Fruit fly (Drosophila melanogaster): ENCODE data around the gene GatC.

GatC gene

DNA sequence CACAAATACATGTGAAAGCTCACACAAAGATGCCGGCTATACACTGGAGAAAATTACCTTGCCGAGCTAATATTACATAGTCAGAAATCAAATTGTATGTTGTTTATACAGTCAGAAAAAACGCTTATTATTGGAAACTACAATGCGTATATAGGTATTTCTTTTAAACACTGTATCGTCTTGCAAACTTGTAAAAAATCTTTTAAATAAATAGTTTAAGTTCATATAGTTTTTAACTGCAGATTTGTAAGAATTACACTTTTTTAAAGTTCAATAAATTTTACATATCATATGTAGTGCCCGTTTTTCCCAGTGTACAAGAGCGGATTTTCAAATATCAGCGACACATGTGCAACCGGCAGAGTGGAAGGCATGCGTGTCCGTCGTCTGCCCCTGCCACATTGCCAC, 6.8 kb upstream of the GatC start (continued):
- TF ChIP-seq tin (GFP tag; optimal IDR thresholded peaks at IDR 0.05) (peak; percentile 81), CG12155 (GFP tag; optimal IDR thresholded peaks at IDR 0.05) (peak; percentile 84), CG10209 (GFP tag; optimal IDR thresholded peaks at IDR 0.05) (peak; percentile 80), CG2712 (tag; optimal IDR thresholded peaks at IDR 0.05) (peak; percentile 85), CG10366 (GFP tag; IDR thresholded peaks at IDR 0.05) (peak; percentile 84), CG6813 (GFP tag; optimal IDR thresholded peaks at IDR 0.05) (peak; percentile 37), CG8924 (tag; optimal IDR thresholded peaks at IDR 0.05) (peak; percentile 89), grn (GFP tag; optimal IDR thresholded peaks at IDR 0.05) (no peak), CG17802 (tag; optimal IDR thresholded peaks at IDR 0.05) (peak; percentile 21), schlank (tag; optimal IDR thresholded peaks at IDR 0.05) (peak; percentile 42), disco-r (GFP tag; optimal IDR thresholded peaks at IDR 0.05) (peak; percentile 42), CG1024 (GFP tag; IDR thresholded peaks at IDR 0.05) (peak; percentile 66; the same call in 1 of the 2 replicates), CG17568 (GFP tag; optimal IDR thresholded peaks at IDR 0.05) (no peak), pan (optimal IDR thresholded peaks at IDR 0.05) (no peak), pan (GFP tag; optimal IDR thresholded peaks at IDR 0.05 in 1 of 2, IDR thresholded peaks at IDR 0.05 in 1 of 2) (peak in 1 of 2 experiments; percentile 77), CG17359 (tag; optimal IDR thresholded peaks at IDR 0.05) (peak; percentile 81), CG6765 (GFP tag; optimal IDR thresholded peaks at IDR 0.05) (peak; percentile 37), CG31365 (tag; optimal IDR thresholded peaks at IDR 0.05) (no peak), Ssrp (tag; optimal IDR thresholded peaks at IDR 0.05) (peak; percentile 95), CG3163 (GFP tag; optimal IDR thresholded peaks at IDR 0.05) (peak; percentile 37), HmgD (GFP tag; optimal IDR thresholded peaks at IDR 0.05) (no peak), trem (tag; optimal IDR thresholded peaks at IDR 0.05) (peak; percentile 69), gt (GFP tag; IDR thresholded peaks at IDR 0.05) (no peak), CG9817 (tag; optimal IDR thresholded peaks at IDR 0.05) (peak; percentile 69), CG2202 (tag; optimal IDR thresholded peaks at IDR 0.05) (peak; percentile 59), CG7839 (tag; optimal IDR thresholded peaks at IDR 0.05) (peak; percentile 93), sens (GFP tag) (peak; percentile 97), CG4328 (GFP tag; optimal IDR thresholded peaks at IDR 0.05) (peak; percentile 43), CG13624 (GFP tag; optimal IDR thresholded peaks at IDR 0.05) (peak; percentile 75), pho (GFP tag; optimal IDR thresholded peaks at IDR 0.05) (peak; percentile 72), CG12391 (tag; optimal IDR thresholded peaks at IDR 0.05) (peak; percentile 84), CG9609 (GFP tag; optimal IDR thresholded peaks at IDR 0.05) (peak; percentile 71), nerfin-2 (GFP tag; IDR thresholded peaks at IDR 0.05; ENCODE audit: partially characterized antibody) (no peak), hkb (optimal IDR thresholded peaks at IDR 0.05) (no peak), hkb (GFP tag; IDR thresholded peaks at IDR 0.05) (peak; percentile 90), dm (GFP tag; optimal IDR thresholded peaks at IDR 0.05) (peak; percentile 39), wor (GFP tag; IDR thresholded peaks at IDR 0.05) (peak; percentile 79), CG11723 (GFP tag; optimal IDR thresholded peaks at IDR 0.05) (peak; percentile 58), Rfx (GFP tag; IDR thresholded peaks at IDR 0.05) (peak; percentile 61), CG2129 (GFP tag; IDR thresholded peaks at IDR 0.05; ENCODE audit: partially characterized antibody) (no peak), vnd (GFP tag; IDR thresholded peaks at IDR 0.05; ENCODE audit: partially characterized antibody) (no peak), fru (optimal IDR thresholded peaks at IDR 0.05) (no peak), Ptx1 (GFP tag; IDR thresholded peaks at IDR 0.05) (peak; percentile 80), CG18764 (GFP tag; optimal IDR thresholded peaks at IDR 0.05) (peak; percentile 36), CG30403 (GFP tag; optimal IDR thresholded peaks at IDR 0.05) (peak; percentile 92), unpg (GFP tag; optimal IDR thresholded peaks at IDR 0.05) (peak; percentile 91), sug (tag; optimal IDR thresholded peaks at IDR 0.05) (peak; percentile 40), bowl (GFP tag; IDR thresholded peaks at IDR 0.05) (no peak), al (GFP tag; IDR thresholded peaks at IDR 0.05) (peak; percentile 52; the same call in 1 of the 2 replicates), cg (GFP tag; optimal IDR thresholded peaks at IDR 0.05) (peak; percentile 31), cad (GFP tag; optimal IDR thresholded peaks at IDR 0.05) (no peak), Bgb (GFP tag; IDR thresholded peaks at IDR 0.05; ENCODE audit: partially characterized antibody) (no peak)
